Worm (Caenorhabditis elegans) whole organism, mixed stage, embryonic: Measurements from ENCODE around the gene nhr-32.

Experiments used
- M03D4.4 ChIP-seq: sonication (generic microtip); optimal IDR thresholded peaks from 2 replicates; lab custom pipeline; 2017; ENCODE audit warnings: mild to moderate bottlenecking, missing genetic modification characterization, missing compliant biosample characterization
- bed-3 ChIP-seq: fragments of 200-800 bp; sonication (Bioruptor generic); optimal IDR thresholded peaks from 3 replicates; lab custom pipeline; 2018; ENCODE audit warnings: mild to moderate bottlenecking, missing genetic modification characterization, moderate library complexity, missing compliant biosample characterization
- ceh-39 ChIP-seq: fragments of 150-350 bp; optimal IDR thresholded peaks from 2 replicates; lab custom pipeline; 2014; ENCODE audit warnings: missing biosample characterization, missing genetic modification characterization
- ceh-43 ChIP-seq: fragments of 200-800 bp; sonication (Bioruptor generic); optimal IDR thresholded peaks from 2 replicates; lab custom pipeline; 2018; ENCODE audit warnings: mild to moderate bottlenecking, missing genetic modification characterization, moderate library complexity, missing compliant biosample characterization
- ceh-83 ChIP-seq: fragments of 200-800 bp; sonication (Bioruptor generic); optimal IDR thresholded peaks from 2 replicates; lab custom pipeline; 2018; ENCODE audit warnings: mild to moderate bottlenecking, missing genetic modification characterization, missing compliant biosample characterization
- ces-1 ChIP-seq: fragments of 150-350 bp; optimal IDR thresholded peaks from 2 replicates; lab custom pipeline; 2014; ENCODE audit warnings: missing biosample characterization, missing genetic modification reagents, missing genetic modification characterization
- cnd-1 ChIP-seq: fragments of 200-800 bp; sonication (Bioruptor generic); optimal IDR thresholded peaks from 2 replicates; lab custom pipeline; 2018; ENCODE audit warnings: mild to moderate bottlenecking, missing genetic modification characterization, missing compliant biosample characterization
- drap-1 ChIP-seq: fragments of 200-800 bp; sonication (Bioruptor generic); optimal IDR thresholded peaks from 3 replicates; lab custom pipeline; 2018; ENCODE audit warnings: mild to moderate bottlenecking, missing genetic modification characterization, missing compliant biosample characterization
- elt-1 ChIP-seq: sonication (generic microtip); optimal IDR thresholded peaks from 2 replicates; lab custom pipeline; 2017; ENCODE audit warnings: missing genetic modification characterization, mild to moderate bottlenecking, missing compliant biosample characterization, antibody characterized with exemption, moderate library complexity, borderline replicate concordance; ENCODE audit not compliant: insufficient read depth
- elt-3 ChIP-seq: fragments of 150-350 bp; optimal IDR thresholded peaks from 2 replicates; lab custom pipeline; 2014; ENCODE audit warnings: missing biosample characterization, missing genetic modification characterization
- flh-1 ChIP-seq: fragments of 200-800 bp; sonication (Bioruptor generic); optimal IDR thresholded peaks from 2 replicates; lab custom pipeline; 2018; ENCODE audit warnings: mild to moderate bottlenecking, missing genetic modification characterization, moderate library complexity, missing compliant biosample characterization
- ham-2 ChIP-seq: fragments of 200-800 bp; sonication (Bioruptor generic); optimal IDR thresholded peaks from 2 replicates; lab custom pipeline; 2018; ENCODE audit warnings: mild to moderate bottlenecking, missing genetic modification characterization, missing compliant biosample characterization
- hlh-1 ChIP-seq: fragments of 150-350 bp; optimal IDR thresholded peaks from 2 replicates; lab custom pipeline; 2014; ENCODE audit warnings: missing biosample characterization, missing genetic modification reagents, missing genetic modification characterization
- lsy-2 ChIP-seq: fragments of 150-350 bp; optimal IDR thresholded peaks from 2 replicates; lab custom pipeline; 2014; ENCODE audit warnings: missing biosample characterization, missing genetic modification characterization
- mab-5 ChIP-seq: fragments of 150-350 bp; optimal IDR thresholded peaks from 2 replicates; lab custom pipeline; 2014; ENCODE audit warnings: missing biosample characterization, missing genetic modification characterization
- mep-1 ChIP-seq: fragments of 150-350 bp; optimal IDR thresholded peaks from 2 replicates; lab custom pipeline; 2017; ENCODE audit warnings: missing biosample characterization, missing genetic modification reagents, missing genetic modification characterization, inconsistent platforms
- mls-2 ChIP-seq: sonication (generic microtip); optimal IDR thresholded peaks from 2 replicates; lab custom pipeline; 2016; ENCODE audit warnings: mild to moderate bottlenecking, missing genetic modification characterization, moderate library complexity, missing compliant biosample characterization
- nhr-12 ChIP-seq: fragments of 150-350 bp; optimal IDR thresholded peaks from 2 replicates; lab custom pipeline; 2014; ENCODE audit warnings: missing biosample characterization, missing genetic modification characterization
- nhr-2 ChIP-seq: fragments of 150-350 bp; optimal IDR thresholded peaks from 2 replicates; lab custom pipeline; 2014; ENCODE audit warnings: missing biosample characterization, missing genetic modification characterization
- nhr-237 ChIP-seq: fragments of 150-350 bp; optimal IDR thresholded peaks from 2 replicates; lab custom pipeline; 2014; ENCODE audit warnings: missing biosample characterization, missing genetic modification characterization
- nhr-76 ChIP-seq: sonication (generic microtip); optimal IDR thresholded peaks from 2 replicates; lab custom pipeline; 2017; ENCODE audit warnings: missing biosample characterization, missing genetic modification characterization
- pha-4 ChIP-seq: fragments of 150-350 bp; optimal IDR thresholded peaks from 2 replicates; lab custom pipeline; 2018; ENCODE audit warnings: missing biosample characterization, missing genetic modification reagents, missing genetic modification characterization
- snpc-4 ChIP-seq: fragments of 150-350 bp; optimal IDR thresholded peaks from 2 replicates; lab custom pipeline; 2014; ENCODE audit warnings: missing biosample characterization, missing genetic modification characterization
- sptf-1 ChIP-seq: sonication (generic microtip); optimal IDR thresholded peaks from 2 replicates; lab custom pipeline; 2017; ENCODE audit warnings: mild to moderate bottlenecking, missing genetic modification characterization, moderate library complexity, missing compliant biosample characterization
- tbx-8 ChIP-seq: fragments of 200-800 bp; sonication (Bioruptor generic); optimal IDR thresholded peaks from 2 replicates; lab custom pipeline; 2018; ENCODE audit warnings: mild to moderate bottlenecking, missing genetic modification characterization, moderate library complexity, missing compliant biosample characterization
- unc-120 ChIP-seq: sonication (generic microtip); optimal IDR thresholded peaks from 2 replicates; lab custom pipeline; 2017; ENCODE audit warnings: missing genetic modification characterization, missing compliant biosample characterization; ENCODE audit not compliant: poor library complexity, severe bottlenecking
- unc-39 ChIP-seq: fragments of 150-350 bp; optimal IDR thresholded peaks from 2 replicates; lab custom pipeline; 2014; ENCODE audit warnings: missing biosample characterization, missing genetic modification characterization
- zip-8 ChIP-seq: fragments of 150-350 bp; optimal IDR thresholded peaks from 2 replicates; lab custom pipeline; 2014; ENCODE audit warnings: missing biosample characterization, missing genetic modification characterization
- ztf-11 ChIP-seq: fragments of 150-350 bp; optimal IDR thresholded peaks from 2 replicates; lab custom pipeline; 2014; ENCODE audit warnings: missing biosample characterization, missing genetic modification characterization

Gene nhr-32

DNA sequence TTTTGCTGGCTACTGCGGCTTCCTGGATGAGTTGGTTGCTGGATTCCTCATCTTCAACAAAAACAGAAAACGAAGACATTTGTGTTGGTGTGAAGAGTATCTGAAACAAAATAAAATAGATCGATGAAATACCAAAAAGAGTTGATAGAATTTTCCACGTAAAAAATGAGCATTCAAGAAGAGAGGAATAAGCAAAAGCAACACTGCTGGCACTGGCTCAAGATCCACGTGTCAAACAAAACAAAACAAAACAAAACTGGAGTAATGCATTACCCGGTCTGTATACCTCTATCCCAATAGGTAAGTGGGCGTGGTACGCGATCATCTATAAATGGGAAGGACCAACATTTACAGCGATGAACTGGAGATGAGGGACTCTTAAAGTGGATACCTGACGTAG, 16.9 kb upstream of the nhr-32 start, which contains the start of gene K08H2.2:
Gene K08H2.2 (minus strand): TSS at position 101 of the 400 bp plus-strand sequence.
- TF ChIP-seq nhr-12 (tag; lab: Kevin White, UChicago) (no peak), hlh-1 (no peak), snpc-4 (tag; lab: Kevin White, UChicago) (no peak), nhr-76 (tag; lab: Kevin White, UChicago) (no peak), flh-1 (no peak), elt-3 (tag; lab: Kevin White, UChicago) (no peak), mep-1 (tag; lab: Kevin White, UChicago) (no peak), sptf-1 (tag; lab: Kevin White, UChicago) (no peak), nhr-2 (no peak)

ce11 chrX:13237102-13237501, 14.7 kb upstream of the nhr-32 start, which contains the start of gene K08H2.3:
Gene K08H2.3, plus strand, starts transcription at chrX:13237402.
- no peak for TF ChIP-seq drap-1 (GFP tag; lab: Kevin White, UChicago)
- TF ChIP-seq ces-1 (GFP tag; lab: Kevin White, UChicago) = no peak

- TF ChIP-seq bed-3 (no peak), sptf-1 (tag; lab: Kevin White, UChicago) (no peak), nhr-76 (tag; lab: Kevin White, UChicago) (no peak), mab-5 (no peak), ces-1 (GFP tag; lab: Kevin White, UChicago) (no peak), ceh-39 (tag; lab: Kevin White, UChicago) (peak; percentile 21), hlh-1 (peak; percentile 33), ztf-11 (no peak), tbx-8 (GFP tag; lab: Kevin White, UChicago) (no peak), nhr-237 (tag; lab: Kevin White, UChicago) (no peak), elt-3 (tag; lab: Kevin White, UChicago) (no peak), zip-8 (tag; lab: Kevin White, UChicago) (no peak), nhr-2 (no peak), nhr-12 (tag; lab: Kevin White, UChicago) (no peak)
These were observed 13.6 kb upstream of the nhr-32 start, which contains the start of gene K08H2.4 for ce11 chrX:13238197-13238596. Gene K08H2.4, plus strand, starts transcription at chrX:13238497.

ce11 chrX:13242231-13242630, 9.5 kb upstream of the nhr-32 start, which contains the start of gene K08H2.5:
Gene K08H2.5, minus strand, starts transcription at chrX:13242331.
- TF ChIP-seq lsy-2 (tag; lab: Kevin White, UChicago) (no peak), drap-1 (GFP tag; lab: Kevin White, UChicago) (no peak), elt-1 (tag; lab: Kevin White, UChicago) (no peak), pha-4 (tag; lab: Kevin White, UChicago) (no peak), hlh-1 (no peak), nhr-237 (tag; lab: Kevin White, UChicago) (no peak), nhr-2 (no peak), nhr-12 (tag; lab: Kevin White, UChicago) (no peak)

DNA sequence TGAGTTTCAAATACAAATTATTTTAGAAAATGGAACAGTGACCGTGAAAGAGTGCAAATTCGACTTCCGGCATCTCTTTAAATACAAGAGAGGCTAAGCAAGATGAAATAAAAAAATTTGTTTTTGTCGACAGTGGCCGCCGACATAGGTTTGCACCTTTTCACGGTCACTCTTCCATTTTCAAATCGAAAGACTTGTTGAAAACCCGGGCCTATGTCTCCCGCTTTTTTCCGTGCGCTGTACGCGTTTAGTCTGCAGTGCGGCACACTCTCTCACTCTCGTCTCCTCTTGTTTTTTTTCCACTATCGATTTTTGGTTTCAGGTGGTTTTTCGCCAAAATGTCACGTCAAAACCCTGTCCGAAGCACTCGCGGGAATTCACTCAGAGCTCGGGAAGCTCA, 6.7 kb upstream of the nhr-32 start, which contains the start of gene hpl-1:
Gene hpl-1 (plus strand): TSS at position 301 of the 400 bp plus-strand sequence.
- TF ChIP-seq nhr-237 (tag; lab: Kevin White, UChicago) (no peak), mls-2 (no peak), unc-120 (tag; lab: Kevin White, UChicago) (no peak), ceh-83 (GFP tag; lab: Kevin White, UChicago) (no peak), nhr-2 (no peak), ceh-43 (no peak), elt-1 (tag; lab: Kevin White, UChicago) (no peak), ztf-11 (no peak), M03D4.4 (tag; lab: Kevin White, UChicago) (no peak), drap-1 (GFP tag; lab: Kevin White, UChicago) (no peak), ceh-39 (tag; lab: Kevin White, UChicago) (no peak), cnd-1 (tag; lab: Kevin White, UChicago) (no peak), unc-39 (tag; lab: Kevin White, UChicago) (no peak)

- TF ChIP-seq ham-2 (GFP tag; lab: Kevin White, UChicago) (no peak), ces-1 (GFP tag; lab: Kevin White, UChicago) (peak; percentile 99)
These were observed 5.0 kb upstream of the nhr-32 start for ce11 chrX:13246668-13247358.
